Fruit fly (Drosophila melanogaster) Kc167 (cell line): ENCODE data around the gene unc-4.

Source experiments
- Myc ChIP-seq: fragments of >200 bp; optimal IDR thresholded peaks from 2 replicates; lab custom pipeline; 2017; ENCODE audit warnings: missing external identifiers
- Sin3A ChIP-seq: fragments of >200 bp; optimal IDR thresholded peaks from 2 replicates; lab custom pipeline; 2018; ENCODE audit warnings: missing external identifiers
- h ChIP-seq: fragments of >200 bp; optimal IDR thresholded peaks from 3 replicates; lab custom pipeline; 2018; ENCODE audit warnings: missing external identifiers
- insv ChIP-seq: fragments of >200 bp; optimal IDR thresholded peaks from 3 replicates; lab custom pipeline; 2018; ENCODE audit warnings: missing external identifiers
- psq ChIP-seq: fragments of >200 bp; optimal IDR thresholded peaks from 2 replicates; lab custom pipeline; 2017; ENCODE audit warnings: missing external identifiers
- ttk ChIP-seq: sonication (Bioruptor generic); optimal IDR thresholded peaks from 2 replicates; lab custom pipeline; 2017; ENCODE audit warnings: missing external identifiers

- TF ChIP-seq h (lab: Kevin White, UChicago) (no peak), Sin3A (no peak), insv (lab: Kevin White, UChicago) (no peak), psq (no peak), ttk (lab: Kevin White, UChicago) (no peak), Myc (no peak)
Measured at dm6 chrX:17724288-17724914, 44.0 kb upstream of the unc-4 start.
